Worm (Caenorhabditis elegans): Measurements from ENCODE around the gene srt-55.

srt-55 gene

ce11 chrIII:10106390-10106789 is at the start of gene srt-55:
srt-55 (minus strand) TSS chrIII:10106490.
- TF ChIP-seq tbx-2 (tag; optimal IDR thresholded peaks at IDR 0.05) = no peak
- no peak for TF ChIP-seq nhr-25 (tag; optimal IDR thresholded peaks at IDR 0.05)
- TF ChIP-seq daf-12 (tag; optimal IDR thresholded peaks at IDR 0.05) = no peak
- TF ChIP-seq ceh-82 (tag; optimal IDR thresholded peaks at IDR 0.05) = no peak
- no peak for TF ChIP-seq nhr-12 (tag; optimal IDR thresholded peaks at IDR 0.05)
- no peak for TF ChIP-seq hmg-11 (tag; optimal IDR thresholded peaks at IDR 0.05)
- no peak for TF ChIP-seq unc-39 (tag; optimal IDR thresholded peaks at IDR 0.05)

- peak; percentile 93 for TF ChIP-seq pha-4 (tag; optimal IDR thresholded peaks at IDR 0.05)
- no peak for TF ChIP-seq nhr-237 (tag; optimal IDR thresholded peaks at IDR 0.05)
- TF ChIP-seq aly-2 (tag; optimal IDR thresholded peaks at IDR 0.05) = no peak
- no peak for TF ChIP-seq ZK546.5 (tag; optimal IDR thresholded peaks at IDR 0.05)
- TF ChIP-seq nfya-1 (tag; optimal IDR thresholded peaks at IDR 0.05; ENCODE audit: insufficient read depth) = peak; percentile 28
- TF ChIP-seq nhr-11 (tag; optimal IDR thresholded peaks at IDR 0.05) = no peak
- no peak for TF ChIP-seq nhr-12 (tag; optimal IDR thresholded peaks at IDR 0.05)
- TF ChIP-seq lin-15B (tag; optimal IDR thresholded peaks at IDR 0.05) = no peak
Measured at ce11 chrIII:10154993-10155392, 48.7 kb upstream of the srt-55 start.

- TF ChIP-seq fkh-10 (GFP tag; optimal IDR thresholded peaks at IDR 0.05) (peak; percentile 16), hmg-11 (tag; optimal IDR thresholded peaks at IDR 0.05) (peak; percentile 18), ceh-82 (tag; optimal IDR thresholded peaks at IDR 0.05) (peak; percentile 42), nfya-1 (tag; optimal IDR thresholded peaks at IDR 0.05; ENCODE audit: insufficient read depth) (peak; percentile 62), pha-4 (tag; optimal IDR thresholded peaks at IDR 0.05) (no peak), lin-39 (tag; optimal IDR thresholded peaks at IDR 0.05) (peak; percentile 69), daf-12 (tag; optimal IDR thresholded peaks at IDR 0.05) (no peak), ceh-9 (tag; optimal IDR thresholded peaks at IDR 0.05) (no peak)
Measured at ce11 chrIII:10153003-10153402, 46.7 kb upstream of the srt-55 start.

- TF ChIP-seq nhr-77 (tag; optimal IDR thresholded peaks at IDR 0.05) = no peak
- no peak for TF ChIP-seq ceh-82 (tag; optimal IDR thresholded peaks at IDR 0.05)
- TF ChIP-seq unc-39 (tag; optimal IDR thresholded peaks at IDR 0.05) = no peak
- TF ChIP-seq sea-2 (GFP tag; optimal IDR thresholded peaks at IDR 0.05) = no peak
- TF ChIP-seq pha-4 (tag; optimal IDR thresholded peaks at IDR 0.05) = no peak
- no peak for TF ChIP-seq mdl-1 (tag; optimal IDR thresholded peaks at IDR 0.05)
- TF ChIP-seq lin-15B (tag; optimal IDR thresholded peaks at IDR 0.05) = no peak
- no peak for TF ChIP-seq tbx-2 (tag; optimal IDR thresholded peaks at IDR 0.05)
- TF ChIP-seq daf-12 (tag; optimal IDR thresholded peaks at IDR 0.05) = no peak
- no peak for TF ChIP-seq ztf-11 (tag; optimal IDR thresholded peaks at IDR 0.05)
- no peak for TF ChIP-seq nhr-43 (tag; optimal IDR thresholded peaks at IDR 0.05; ENCODE audit: poor library complexity, severe bottlenecking)
- TF ChIP-seq fkh-2 (tag; optimal IDR thresholded peaks at IDR 0.05) = no peak
- TF ChIP-seq ztf-4 (tag; optimal IDR thresholded peaks at IDR 0.05) = no peak
- TF ChIP-seq nhr-23 (tag; optimal IDR thresholded peaks at IDR 0.05) = no peak
- TF ChIP-seq nhr-28 (tag; optimal IDR thresholded peaks at IDR 0.05) = no peak
Measured at ce11 chrIII:10152495-10152894, 46.2 kb upstream of the srt-55 start, which contains the start of gene nac-3. nac-3 (plus strand) TSS chrIII:10152795.

- TF ChIP-seq lsy-12 (tag; optimal IDR thresholded peaks at IDR 0.05) (no peak), nhr-23 (tag; optimal IDR thresholded peaks at IDR 0.05) (no peak), sea-2 (GFP tag; optimal IDR thresholded peaks at IDR 0.05) (no peak), nfya-1 (tag; optimal IDR thresholded peaks at IDR 0.05; ENCODE audit: insufficient read depth) (peak; percentile 55), pha-4 (tag; optimal IDR thresholded peaks at IDR 0.05) (no peak), lin-39 (tag; optimal IDR thresholded peaks at IDR 0.05) (peak; percentile 74), nhr-43 (tag; optimal IDR thresholded peaks at IDR 0.05; ENCODE audit: poor library complexity, severe bottlenecking) (no peak), elt-2 (tag; optimal IDR thresholded peaks at IDR 0.05) (no peak), tbx-2 (tag; optimal IDR thresholded peaks at IDR 0.05) (no peak), nhr-237 (tag; optimal IDR thresholded peaks at IDR 0.05) (no peak), elt-3 (tag; optimal IDR thresholded peaks at IDR 0.05) (no peak), hmg-11 (tag; optimal IDR thresholded peaks at IDR 0.05) (peak; percentile 31), ztf-11 (tag; optimal IDR thresholded peaks at IDR 0.05) (no peak), jun-1 (tag; optimal IDR thresholded peaks at IDR 0.05) (no peak), mdl-1 (tag; optimal IDR thresholded peaks at IDR 0.05) (no peak), ama-1 (optimal IDR thresholded peaks at IDR 0.05) (peak; percentile 28)
Measured at ce11 chrIII:10151719-10152118, 45.4 kb upstream of the srt-55 start.

- TF ChIP-seq mml-1 (tag; optimal IDR thresholded peaks at IDR 0.05) (no peak), nhr-43 (tag; optimal IDR thresholded peaks at IDR 0.05; ENCODE audit: poor library complexity, severe bottlenecking) (no peak), unc-62 (GFP tag; optimal IDR thresholded peaks at IDR 0.05) (no peak), ceh-16 (tag; optimal IDR thresholded peaks at IDR 0.05) (no peak), lsy-12 (tag; optimal IDR thresholded peaks at IDR 0.05) (no peak), nhr-25 (tag; optimal IDR thresholded peaks at IDR 0.05) (no peak), fos-1 (tag; optimal IDR thresholded peaks at IDR 0.05) (no peak), nhr-76 (tag; optimal IDR thresholded peaks at IDR 0.05) (no peak)
Measured at ce11 chrIII:10150710-10151109, 44.4 kb upstream of the srt-55 start.
